Fruit fly (Drosophila melanogaster): ENCODE measurements around the gene CG17378.

CG17378 gene

DNA sequence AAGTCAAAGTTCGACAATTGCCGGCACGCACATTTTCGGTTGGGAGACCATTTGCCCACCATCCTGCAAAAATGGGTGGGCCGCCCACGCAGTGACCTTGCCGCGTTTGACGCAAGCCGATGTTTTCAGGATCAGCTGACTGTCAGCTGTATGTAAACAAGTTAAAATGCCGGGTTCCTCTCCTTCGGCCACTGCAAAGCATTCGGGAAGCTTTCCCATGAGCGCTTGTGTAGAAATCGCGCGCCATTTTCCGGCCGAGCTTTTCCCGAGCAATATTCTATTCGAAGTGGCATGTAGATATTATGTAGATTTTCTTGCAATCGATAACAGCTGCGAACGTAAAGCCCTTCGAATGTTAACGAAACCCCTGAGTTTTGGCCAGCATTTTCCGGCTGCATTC, at the start of gene CG17378:
TSS of gene CG17378 (plus strand) at position 397 of the 400 bp plus-strand sequence.
- TF ChIP-seq noc (tag; optimal IDR thresholded peaks at IDR 0.05) = no peak

DNA sequence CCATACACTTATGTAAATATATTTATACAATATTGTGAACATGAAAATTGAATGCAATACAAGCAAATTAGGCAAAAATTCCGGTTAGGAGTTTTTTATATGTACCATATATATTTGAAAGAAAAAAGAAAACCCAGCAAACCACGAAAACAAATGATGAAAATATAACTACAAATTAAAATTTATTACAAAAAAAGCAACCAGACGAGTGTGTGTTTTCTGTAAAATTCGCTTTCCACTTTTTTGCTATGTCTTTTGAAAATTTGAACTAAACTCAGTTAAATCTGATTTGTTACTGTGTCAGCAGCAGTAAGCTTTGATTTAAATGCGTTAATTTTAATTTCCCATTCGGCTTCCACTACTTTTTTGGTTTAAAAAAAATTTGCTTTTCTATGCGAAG, 41.3 kb upstream of the CG17378 start, which contains the start of gene TTLL3B:
TSS of gene TTLL3B (plus strand) at position 301 of the 400 bp plus-strand sequence.
- no peak for TF ChIP-seq noc (tag; optimal IDR thresholded peaks at IDR 0.05)

DNA sequence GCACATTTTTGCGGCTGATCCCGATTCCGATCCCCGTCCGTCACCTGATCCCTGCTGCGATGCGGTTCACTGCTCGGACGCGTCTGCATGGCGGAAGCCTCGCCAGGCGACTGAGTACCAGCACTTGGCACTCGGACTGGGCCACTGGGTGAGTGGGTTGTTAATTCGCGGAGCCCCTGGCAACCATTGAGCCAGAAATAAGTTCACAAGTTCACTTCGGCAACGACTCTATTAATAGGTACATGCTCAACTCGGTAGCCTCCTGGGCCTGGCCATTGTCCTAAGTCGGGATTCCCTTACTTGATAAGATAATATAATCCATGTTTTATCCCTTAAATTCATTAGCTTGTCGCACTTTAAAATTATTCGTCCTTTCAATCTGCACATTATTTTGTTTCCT, 33.8 kb upstream of the CG17378 start, which contains the start of gene TTLL3A:
TSS of gene TTLL3A (minus strand) at position 101 of the 400 bp plus-strand sequence.
- no peak for TF ChIP-seq noc (tag; optimal IDR thresholded peaks at IDR 0.05)

DNA sequence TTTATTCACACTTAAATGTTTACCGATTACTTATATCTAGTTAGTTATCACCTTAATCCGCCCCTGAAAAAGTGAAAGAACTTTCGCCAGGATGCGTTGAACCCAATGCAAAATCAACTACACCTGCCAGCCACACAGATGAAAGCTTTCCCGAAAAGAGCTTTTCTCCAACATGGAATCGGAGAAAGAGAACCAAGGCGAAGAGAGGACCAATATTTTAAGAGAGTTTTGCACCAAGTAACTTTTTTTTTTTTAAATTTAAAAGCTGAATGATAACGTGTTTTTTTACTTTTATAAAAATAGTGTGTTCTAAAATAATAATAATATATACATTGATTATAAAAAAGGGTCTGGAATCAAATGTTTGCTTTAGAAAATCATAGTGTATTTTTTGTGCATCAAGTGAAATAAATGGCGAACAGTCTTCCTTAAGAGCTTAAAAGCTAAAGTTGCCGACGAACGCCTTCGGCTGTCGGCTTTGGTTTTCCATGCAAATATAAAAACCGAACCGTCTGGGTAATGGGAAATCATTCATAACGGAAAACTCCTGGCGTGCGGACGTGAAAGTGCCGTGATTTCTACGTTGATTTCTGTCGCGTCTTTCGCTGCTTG, 31.8 kb upstream of the CG17378 start, which contains the start of gene meng:
TSS of gene meng (plus strand) at position 523 of the 612 bp plus-strand sequence.
- TF ChIP-seq noc (tag; optimal IDR thresholded peaks at IDR 0.05) = no peak

DNA sequence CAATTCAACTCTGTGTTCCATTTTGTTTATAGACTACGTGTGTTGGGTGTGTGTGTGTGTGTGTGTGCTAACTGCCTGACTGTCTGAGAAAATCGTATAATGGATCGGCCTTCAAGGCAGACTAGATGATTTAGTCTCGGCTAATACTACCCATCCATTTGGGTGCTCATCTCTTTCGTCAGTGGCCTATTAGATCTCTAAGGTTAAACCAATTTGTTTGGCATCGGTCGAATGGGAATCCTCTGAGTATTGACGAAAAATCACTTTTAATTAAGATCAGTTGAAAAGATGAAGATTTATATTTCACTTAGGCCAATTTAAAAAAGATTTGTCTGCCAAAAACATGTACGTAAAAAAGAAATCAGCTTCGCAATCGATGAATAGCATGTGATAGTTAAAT, 28.3 kb upstream of the CG17378 start, which contains the start of gene CG31910:
TSS of gene CG31910 (minus strand) at position 101 of the 400 bp plus-strand sequence.
- no peak for TF ChIP-seq noc (tag; optimal IDR thresholded peaks at IDR 0.05)

DNA sequence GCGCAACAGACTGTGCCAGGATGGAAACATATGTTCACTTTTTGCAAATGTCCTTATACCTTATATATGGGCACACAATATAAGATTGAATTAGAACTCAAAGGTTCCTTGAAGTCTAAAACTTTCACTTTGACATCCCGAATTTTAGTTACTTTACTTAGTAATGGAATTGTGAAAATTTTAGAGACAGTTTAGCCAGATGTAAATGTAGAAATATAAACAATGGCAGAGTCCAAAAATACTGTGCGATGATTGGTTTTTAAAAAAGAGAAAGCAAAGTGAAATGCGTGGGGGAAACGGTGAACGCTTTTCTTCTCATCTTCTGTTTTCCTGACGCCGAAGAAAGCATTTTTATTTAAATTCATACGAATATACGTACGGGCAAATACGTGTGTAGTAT, 26.0 kb upstream of the CG17378 start, which contains the start of gene CG44271:
TSS of gene CG44271 (minus strand) at position 101 of the 400 bp plus-strand sequence.
- no peak for TF ChIP-seq noc (tag; optimal IDR thresholded peaks at IDR 0.05)

DNA sequence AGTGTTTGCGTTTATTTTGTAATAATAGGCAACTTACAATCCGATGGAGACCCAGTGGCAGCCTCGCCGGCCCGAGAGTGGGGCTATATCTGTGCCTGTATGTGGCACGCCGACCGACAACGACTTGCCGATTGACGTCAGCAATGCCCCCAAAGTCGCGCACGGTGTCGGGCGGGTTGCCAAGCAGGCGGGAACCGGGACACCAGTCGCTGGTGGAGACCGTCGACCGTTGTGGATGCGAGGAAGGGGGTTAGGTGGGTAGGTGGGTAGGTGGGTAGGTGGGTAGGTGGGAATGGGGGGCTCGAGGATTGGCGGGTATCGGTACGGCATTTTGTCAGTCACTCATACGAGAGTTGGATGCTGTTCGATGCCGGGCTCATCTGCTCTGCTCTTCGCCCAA, 22.8 kb upstream of the CG17378 start:
- no peak for TF ChIP-seq noc (tag; optimal IDR thresholded peaks at IDR 0.05)

DNA sequence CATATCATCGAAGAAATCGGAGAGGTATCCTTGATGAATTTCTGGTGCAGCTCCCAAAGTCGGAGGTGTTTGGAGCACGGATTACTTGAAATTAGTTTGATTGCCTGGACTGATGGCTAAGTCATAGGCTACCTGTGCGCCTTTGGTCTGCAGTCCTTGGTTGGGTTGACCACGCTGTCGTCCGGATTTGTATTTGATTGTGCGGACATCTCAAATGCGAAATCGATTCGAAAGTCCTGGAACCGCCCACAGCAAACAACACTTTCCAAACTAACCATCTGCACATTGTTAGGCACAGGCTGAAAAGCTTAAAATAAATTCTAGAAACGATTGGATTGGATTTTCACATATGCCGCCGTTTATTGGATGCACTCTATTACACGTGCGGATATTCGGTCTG, 14.3 kb upstream of the CG17378 start, which contains the start of gene CG11322:
TSS of gene CG11322 (minus strand) at position 101 of the 400 bp plus-strand sequence.
- TF ChIP-seq noc (tag; optimal IDR thresholded peaks at IDR 0.05) = no peak

DNA sequence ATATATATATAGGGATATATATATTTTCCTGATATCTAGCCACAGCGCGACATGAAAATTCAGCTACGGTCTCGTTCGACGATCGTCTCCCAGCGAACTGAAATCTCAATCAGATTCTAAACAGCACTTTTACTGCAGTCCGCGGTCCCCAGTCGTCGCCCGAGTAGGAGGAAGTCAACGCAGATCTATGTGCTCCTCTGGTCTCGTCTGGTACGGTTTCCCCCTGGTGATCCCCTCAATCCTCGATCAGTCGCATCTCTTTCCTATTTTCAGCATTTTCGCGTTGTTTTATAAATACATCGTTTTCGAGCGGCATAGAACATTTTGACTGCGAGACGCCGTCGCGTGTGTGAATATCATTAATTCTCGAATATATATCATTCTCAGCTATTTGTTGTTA, 1.2 kb upstream of the CG17378 start, which contains the start of gene LUBEL:
TSS of gene LUBEL (minus strand) at position 101 of the 400 bp plus-strand sequence.
- no peak for TF ChIP-seq noc (tag; optimal IDR thresholded peaks at IDR 0.05)

DNA sequence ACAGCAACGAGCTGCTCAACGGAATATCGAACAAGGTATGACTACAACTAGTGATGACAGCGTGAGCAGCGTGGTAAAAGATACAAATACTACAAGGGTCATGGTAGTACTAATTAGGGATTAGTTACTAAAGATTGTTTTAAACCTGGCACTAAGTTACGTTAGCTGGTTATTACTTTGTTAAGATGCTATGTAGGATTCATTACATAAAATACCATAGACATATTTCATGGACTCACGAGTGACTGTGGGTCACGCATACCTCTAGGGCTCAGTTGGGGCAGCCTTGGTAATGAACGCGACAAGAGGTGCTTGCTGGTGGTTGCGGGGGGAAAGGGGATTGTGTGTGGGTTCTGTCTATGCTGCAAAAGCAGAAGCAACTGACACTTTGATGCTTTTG, 1.0 kb downstream of the CG17378 start:
- no peak for TF ChIP-seq noc (tag; optimal IDR thresholded peaks at IDR 0.05)

DNA sequence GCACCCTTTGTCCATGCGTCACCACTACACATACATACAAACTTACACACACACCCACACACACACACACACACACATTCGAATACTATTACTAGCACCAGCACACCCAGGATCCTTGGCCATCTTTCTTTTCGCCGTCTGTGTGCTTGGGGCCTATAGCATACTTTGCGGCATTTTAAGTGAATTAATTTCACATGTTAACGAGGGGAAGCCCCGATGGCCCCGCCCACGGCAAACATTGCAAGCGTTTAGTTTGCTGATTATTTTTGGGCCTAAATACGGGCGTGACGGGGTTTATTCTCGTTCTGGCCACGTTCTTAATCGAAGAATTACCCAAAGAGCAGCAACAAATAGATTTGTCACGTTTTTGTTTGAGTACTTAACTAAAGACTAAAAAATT, 9.6 kb downstream of the CG17378 start:
- TF ChIP-seq noc (tag; optimal IDR thresholded peaks at IDR 0.05) = no peak

DNA sequence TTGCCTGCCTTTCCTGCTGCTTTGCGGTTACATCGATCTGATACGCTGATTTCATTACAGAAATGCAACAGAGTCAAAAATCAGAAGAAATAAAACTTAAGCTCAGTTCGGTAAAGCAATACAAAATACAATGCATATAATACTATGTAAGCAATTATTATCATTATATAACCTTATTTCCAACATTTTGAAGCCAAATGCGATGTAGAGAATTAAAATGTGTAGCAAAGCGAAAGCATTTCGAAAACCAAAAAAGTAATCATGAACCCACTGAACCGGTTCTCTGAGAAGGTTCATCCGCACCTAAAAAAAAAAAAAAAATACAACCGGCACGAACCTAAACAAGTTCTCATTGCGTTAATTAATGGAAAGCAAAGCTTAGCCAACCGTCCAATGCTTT, 10.4 kb downstream of the CG17378 start:
- TF ChIP-seq noc (tag; optimal IDR thresholded peaks at IDR 0.05) = no peak

DNA sequence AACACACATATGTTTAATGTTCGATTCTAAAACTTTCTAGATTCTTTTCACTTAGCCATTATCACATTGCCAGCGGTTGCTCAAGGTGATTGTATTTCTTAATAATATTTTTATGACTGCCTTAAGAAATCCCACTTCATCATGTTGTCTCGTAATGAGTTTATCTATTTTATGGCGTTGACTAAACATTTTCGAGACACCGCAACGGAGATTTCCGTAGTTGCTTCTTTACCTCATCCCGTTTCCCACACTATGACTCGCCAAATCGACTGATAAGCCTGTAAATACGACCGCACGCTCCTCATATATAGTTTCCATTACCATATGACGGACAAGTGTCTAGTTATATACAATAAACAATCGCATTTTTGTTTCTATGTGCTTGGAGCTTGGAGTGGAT, 11.7 kb downstream of the CG17378 start:
- peak; percentile 29 for TF ChIP-seq noc (tag; optimal IDR thresholded peaks at IDR 0.05)

DNA sequence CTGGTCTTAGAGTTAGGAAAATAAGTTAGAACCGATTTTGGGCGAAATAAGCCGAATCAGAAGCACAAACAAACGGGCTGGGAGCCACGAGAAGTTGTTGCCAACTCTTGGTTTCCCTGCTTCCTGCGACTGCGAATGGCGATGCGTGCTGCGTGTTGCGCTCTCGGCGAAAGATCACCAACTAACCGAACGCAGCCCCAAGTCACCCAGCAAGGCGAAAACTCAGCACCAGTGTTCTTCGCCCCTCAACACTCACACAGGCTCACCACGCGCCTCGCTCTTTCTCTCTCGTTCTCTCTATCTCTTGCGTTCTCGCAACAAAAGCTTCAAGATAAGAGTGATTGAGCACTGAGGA, 12.8 kb downstream of the CG17378 start, which contains the start of gene nrv1:
TSS of gene nrv1 (minus strand) at position 188 of the 355 bp plus-strand sequence.
- TF ChIP-seq noc (tag; optimal IDR thresholded peaks at IDR 0.05) = no peak

DNA sequence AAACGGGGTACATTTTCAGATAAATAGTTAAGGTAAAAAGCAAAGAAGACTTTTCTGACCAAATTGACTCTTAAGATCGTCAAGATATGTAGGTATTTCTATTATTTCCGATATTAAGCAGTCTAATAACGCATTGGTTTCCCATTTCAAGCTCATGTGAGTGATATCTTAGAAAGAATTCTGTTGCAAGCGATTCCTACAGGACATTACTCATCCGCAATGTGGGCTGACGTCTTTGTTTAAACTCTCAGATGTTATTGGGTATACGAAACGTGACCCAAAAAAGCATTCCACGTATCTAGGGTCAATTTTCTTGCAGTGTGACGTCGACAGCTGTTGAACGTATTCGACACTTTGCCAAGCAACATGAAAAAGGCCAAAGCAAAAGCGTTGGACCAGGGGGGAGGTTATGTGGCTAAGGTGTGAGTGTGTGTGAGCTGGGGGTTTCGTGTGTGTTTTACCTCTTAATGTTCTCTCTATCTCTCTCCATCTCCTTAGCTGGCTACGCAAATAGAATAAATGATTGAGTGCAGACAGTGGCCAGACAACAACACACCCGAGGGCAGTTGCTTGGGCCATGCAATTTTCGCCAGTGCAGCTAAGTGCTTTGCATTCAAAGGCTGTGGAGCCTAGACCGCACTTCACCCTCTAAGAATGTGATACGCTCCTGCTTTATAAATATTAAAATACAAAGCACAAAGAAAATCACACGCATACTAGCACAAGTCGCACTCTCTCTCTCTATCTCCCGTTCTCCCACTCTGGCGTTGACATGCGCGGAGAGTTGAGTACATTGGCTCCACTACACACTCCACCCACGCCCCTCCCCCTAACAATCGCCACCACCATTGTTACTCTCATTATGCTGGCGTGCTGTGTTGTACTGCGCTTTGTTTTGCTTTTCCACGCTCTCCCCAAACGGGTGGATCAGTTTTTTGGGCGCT, 13.5 kb downstream of the CG17378 start:
- TF ChIP-seq noc (tag; optimal IDR thresholded peaks at IDR 0.05) = peak; percentile 94

DNA sequence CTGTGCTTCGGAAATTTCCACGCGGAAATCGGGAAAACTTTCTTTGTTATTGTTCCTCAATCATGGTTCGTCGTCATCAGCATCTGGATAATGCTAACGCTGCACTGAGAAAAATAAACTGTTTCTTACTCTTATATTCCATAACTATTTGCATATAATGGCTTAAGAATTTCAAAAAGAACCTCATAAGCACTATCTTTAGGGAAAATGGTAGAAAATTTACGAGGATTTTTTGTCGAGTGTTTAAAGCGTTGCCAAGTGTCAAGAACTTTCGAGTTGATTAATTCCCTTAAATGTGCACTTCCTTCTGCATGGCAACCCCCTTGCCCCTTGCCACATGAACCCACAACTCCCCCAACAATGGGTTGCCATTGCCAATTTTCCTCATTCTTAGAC, 14.1 kb downstream of the CG17378 start:
- TF ChIP-seq noc (tag; optimal IDR thresholded peaks at IDR 0.05) = no peak

Measured in whole organism, larva.